Fruit fly (Drosophila melanogaster) whole organism: ENCODE data around the gene CG42583.
"Not testable (repeated sequence)": the region's sequence is repeated elsewhere in the genome, so short reads cannot be mapped to it uniquely, and the experiment has no call there.

Experiments
- EcR ChIP-seq, 2 experiments: fragments of >200 bp; optimal IDR thresholded peaks; 2 replicates each; lab custom pipeline; 2017; ENCODE audit warnings: missing biosample characterization in 2 of 2, missing genetic modification characterization in 2 of 2, missing genetic modification reagents in 2 of 2
- pan ChIP-seq: fragments of >200 bp; optimal IDR thresholded peaks from 2 replicates; lab custom pipeline; 2017
- psq ChIP-seq: fragments of >200 bp; optimal IDR thresholded peaks from 2 replicates; lab custom pipeline; 2017

dm6 chrX:20094098-20094497, 45.5 kb upstream of the CG42583 start, which contains the start of gene Or19b:
- not testable (repeated sequence) for TF ChIP-seq psq (lab: Kevin White, UChicago); pan; EcR (GFP tag; optimal IDR thresholded peaks at IDR 0.05; lab: Kevin White, UChicago)
